Worm (Caenorhabditis elegans) whole organism, L2 larva: Measurements from ENCODE around the gene F55F3.4.
A peak's percentile ranks its signal among the peaks of the same experiment; 100 is the strongest.

Source experiments
- Y55F3AM.14 ChIP-seq: fragments of 200-800 bp; sonication (Bioruptor generic); optimal IDR thresholded peaks from 2 replicates; lab custom pipeline; 2018; ENCODE audit warnings: mild to moderate bottlenecking, missing genetic modification characterization, missing compliant biosample characterization
- ama-1 ChIP-seq: fragments of 150-350 bp; optimal IDR thresholded peaks from 2 replicates; lab custom pipeline; 2018; ENCODE audit warnings: inconsistent platforms
- dmd-4 ChIP-seq: sonication (generic microtip); optimal IDR thresholded peaks from 2 replicates; lab custom pipeline; 2017; ENCODE audit warnings: missing biosample characterization, missing genetic modification characterization
- elt-1 ChIP-seq: fragments of 150-350 bp; optimal IDR thresholded peaks from 2 replicates; lab custom pipeline; 2014; ENCODE audit warnings: missing biosample characterization, missing genetic modification characterization
- mdl-1 ChIP-seq, 2 experiments: fragments of 150-350 bp in 1 of 2; sonication (generic microtip) in 1 of 2; optimal IDR thresholded peaks; 2 replicates each; lab custom pipeline; 2017; ENCODE audit warnings: missing biosample characterization in 2 of 2, missing genetic modification characterization in 2 of 2
- nhr-10 ChIP-seq: sonication (generic microtip); optimal IDR thresholded peaks from 2 replicates; lab custom pipeline; 2017; ENCODE audit warnings: missing biosample characterization, missing genetic modification characterization
- nhr-11 ChIP-seq: fragments of 150-350 bp; optimal IDR thresholded peaks from 2 replicates; lab custom pipeline; 2014; ENCODE audit warnings: missing biosample characterization, missing genetic modification characterization
- nhr-237 ChIP-seq: fragments of 150-350 bp; optimal IDR thresholded peaks from 2 replicates; lab custom pipeline; 2014; ENCODE audit warnings: missing biosample characterization, missing genetic modification characterization
- unc-55 ChIP-seq: fragments of 150-350 bp; sonication (generic microtip); optimal IDR thresholded peaks from 3 replicates; lab custom pipeline; 2014; ENCODE audit warnings: missing biosample characterization, missing genetic modification reagents, missing genetic modification characterization

DNA sequence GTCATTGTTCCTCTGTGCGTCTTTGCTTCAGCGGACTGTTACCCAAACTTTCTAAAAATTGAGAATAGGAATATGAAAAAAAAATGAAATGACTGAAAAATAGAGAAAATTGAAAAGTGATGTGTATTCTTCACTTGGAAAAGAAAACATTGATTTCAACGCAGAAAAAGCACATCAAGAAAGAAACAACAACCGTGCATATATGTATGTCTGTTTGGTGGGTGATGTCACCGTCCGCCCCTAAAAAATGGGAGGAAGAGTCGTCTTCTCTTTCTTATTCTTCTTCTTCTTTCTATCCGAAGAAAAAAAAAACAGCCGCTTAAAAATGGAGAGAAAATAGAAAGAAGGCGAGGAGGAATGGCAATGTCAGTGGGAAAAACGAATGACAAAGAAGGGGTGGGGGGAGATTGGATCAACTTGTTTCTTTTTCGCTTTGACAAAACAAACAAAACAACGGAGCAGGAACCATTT lies 14.8 kb upstream of the F55F3.4 start, which contains the start of gene nkb-3:
- TF ChIP-seq elt-1 (no peak), nhr-237 (no peak), mdl-1 (tag; optimal IDR thresholded peaks at IDR 0.05; lab: Kevin White, UChicago) (no peak), unc-55 (GFP tag; lab: Kevin White, UChicago) (peak; percentile 34), nhr-10 (no peak), nhr-11 (no peak), ama-1 (lab: Kevin White, UChicago) (peak; percentile 16), Y55F3AM.14 (no peak), dmd-4 (tag; lab: Kevin White, UChicago) (no peak)
